Worm (Caenorhabditis elegans) whole organism, L4 larva: ENCODE results near the gene D2024.5.

Experiments used
- R02D3.7 ChIP-seq: fragments of 150-350 bp; sonication (generic microtip); optimal IDR thresholded peaks from 3 replicates; lab custom pipeline; 2014; ENCODE audit warnings: missing biosample characterization, missing genetic modification characterization
- T20F7.1 ChIP-seq: fragments of 200-800 bp; sonication (Bioruptor generic); optimal IDR thresholded peaks from 2 replicates; lab custom pipeline; 2018; ENCODE audit warnings: mild to moderate bottlenecking, missing genetic modification characterization, missing compliant biosample characterization
- T26A8.4 ChIP-seq: fragments of 200-800 bp; sonication (Bioruptor generic); IDR thresholded peaks from 2 replicates; pipeline ENCODE4 v1.3.6; 2022; ENCODE audit warnings: missing genetic modification characterization, missing compliant biosample characterization
- aly-2 ChIP-seq: sonication (generic microtip); optimal IDR thresholded peaks from 2 replicates; lab custom pipeline; 2018; ENCODE audit warnings: missing biosample characterization, missing genetic modification characterization
- fos-1 ChIP-seq: fragments of 150-350 bp; optimal IDR thresholded peaks from 2 replicates; lab custom pipeline; 2014; ENCODE audit warnings: missing biosample characterization, missing genetic modification characterization
- madf-9 ChIP-seq: fragments of 200-800 bp; sonication (Bioruptor generic); conservative IDR thresholded peaks from 2 replicates; pipeline ENCODE4 v1.3.6; 2022; ENCODE audit warnings: missing genetic modification reagents, missing genetic modification characterization, missing compliant biosample characterization
- nhr-11 ChIP-seq: fragments of 150-350 bp; optimal IDR thresholded peaks from 2 replicates; lab custom pipeline; 2014; ENCODE audit warnings: missing biosample characterization, missing genetic modification characterization
- nhr-237 ChIP-seq: sonication (generic microtip); optimal IDR thresholded peaks from 2 replicates; lab custom pipeline; 2017; ENCODE audit warnings: missing biosample characterization, missing genetic modification characterization
- nhr-76 ChIP-seq: fragments of 150-350 bp; optimal IDR thresholded peaks from 2 replicates; lab custom pipeline; 2014; ENCODE audit warnings: missing biosample characterization, missing genetic modification characterization
- pqm-1 ChIP-seq: sonication (generic microtip); optimal IDR thresholded peaks from 2 replicates; lab custom pipeline; 2017; ENCODE audit warnings: missing biosample characterization, missing genetic modification characterization
- snpc-4 ChIP-seq: fragments of 150-350 bp; optimal IDR thresholded peaks from 2 replicates; lab custom pipeline; 2014; ENCODE audit warnings: missing biosample characterization, missing genetic modification characterization
- vab-7 ChIP-seq: fragments of 200-800 bp; sonication (Bioruptor generic); IDR thresholded peaks from 2 replicates; pipeline ENCODE4 v1.3.6; 2022; ENCODE audit warnings: missing genetic modification reagents, missing genetic modification characterization, missing compliant biosample characterization

DNA sequence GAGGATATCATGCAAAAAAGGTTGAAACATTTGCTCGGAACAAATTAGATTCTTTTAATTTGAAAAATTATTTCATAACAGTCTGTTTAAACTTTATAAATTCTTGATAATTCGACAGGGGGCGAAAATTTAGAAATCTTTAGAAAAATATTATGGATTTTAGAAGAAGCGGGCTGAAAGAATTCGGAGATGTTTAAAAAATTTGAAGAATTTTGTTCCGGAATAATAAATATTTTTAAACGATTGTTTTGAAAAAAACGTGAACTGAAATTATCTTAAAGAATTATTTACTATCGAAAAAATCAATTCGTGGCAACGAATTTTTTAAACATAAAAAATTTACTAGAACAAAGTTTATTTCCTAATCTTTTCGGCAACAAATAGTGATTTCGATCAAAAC, 24.4 kb downstream of the D2024.5 start, which contains the start of gene R13A1.3:
- TF ChIP-seq pqm-1 (no peak), nhr-11 (tag; lab: Kevin White, UChicago) (no peak), T20F7.1 (GFP tag; lab: Kevin White, UChicago) (no peak), snpc-4 (no peak), nhr-76 (tag; lab: Kevin White, UChicago) (no peak), madf-9 (GFP tag; lab: Robert Waterston, UW) (no peak), aly-2 (tag; lab: Kevin White, UChicago) (no peak), R02D3.7 (tag; lab: Kevin White, UChicago) (no peak), T26A8.4 (GFP tag; lab: Robert Waterston, UW) (no peak), nhr-237 (tag; lab: Kevin White, UChicago) (no peak), vab-7 (GFP tag; lab: Robert Waterston, UW) (no peak), fos-1 (tag; lab: Kevin White, UChicago) (no peak)
